Worm (Caenorhabditis elegans): ENCODE data around the gene srg-20.

DNA sequence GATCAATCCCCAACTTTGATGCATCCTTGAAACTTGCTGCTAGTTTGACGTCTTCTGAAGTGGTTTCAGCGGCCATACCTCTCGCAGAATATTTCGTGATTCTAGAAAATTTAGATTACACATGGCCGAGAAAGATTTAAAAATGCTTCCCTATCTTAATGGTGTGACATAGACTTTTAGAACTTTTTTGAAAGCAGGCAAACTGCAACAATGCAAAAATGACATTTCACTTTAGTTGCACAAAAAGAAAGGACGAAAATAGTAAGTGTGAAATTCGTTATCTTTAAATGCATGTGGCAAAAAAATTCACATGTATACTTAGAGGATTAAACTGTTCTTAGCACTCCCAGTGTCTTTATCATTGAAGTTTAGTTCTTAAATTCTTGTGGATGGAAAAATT, 20.7 kb downstream of the srg-20 start, which contains the start of gene ZC204.12:
- TF ChIP-seq blmp-1 (tag; optimal IDR thresholded peaks at IDR 0.05) (no peak), unc-62 (GFP tag; optimal IDR thresholded peaks at IDR 0.05) (no peak), pha-4 (tag; optimal IDR thresholded peaks at IDR 0.05) (no peak), mls-2 (tag; optimal IDR thresholded peaks at IDR 0.05) (no peak), nhr-12 (tag; optimal IDR thresholded peaks at IDR 0.05) (no peak), mab-5 (tag; optimal IDR thresholded peaks at IDR 0.05) (no peak), ceh-43 (GFP tag; optimal IDR thresholded peaks at IDR 0.05) (no peak), ceh-83 (GFP tag; optimal IDR thresholded peaks at IDR 0.05) (no peak), snpc-4 (tag; optimal IDR thresholded peaks at IDR 0.05) (no peak), nhr-2 (tag; optimal IDR thresholded peaks at IDR 0.05) (no peak), ham-2 (GFP tag; optimal IDR thresholded peaks at IDR 0.05) (no peak), nhr-76 (tag; optimal IDR thresholded peaks at IDR 0.05) (no peak), lin-13 (tag; optimal IDR thresholded peaks at IDR 0.05) (no peak)
